Fruit fly (Drosophila melanogaster): Measurements from ENCODE around the gene CG11444.

Gene CG11444

dm6 chrX:4542353-4542752 is 11.8 kb downstream of the CG11444 start, which contains the start of gene CG3568 (continued):
- TF ChIP-seq sens (GFP tag) (peak; percentile 70), dysf (GFP tag; IDR thresholded peaks at IDR 0.05) (no peak), MBD-R2 (GFP tag; IDR thresholded peaks at IDR 0.05) (no peak), B-H2 (GFP tag; optimal IDR thresholded peaks at IDR 0.05) (no peak), CG17359 (tag; optimal IDR thresholded peaks at IDR 0.05) (no peak), vfl (GFP tag; optimal IDR thresholded peaks at IDR 0.05) (no peak), fd64A (GFP tag; optimal IDR thresholded peaks at IDR 0.05) (no peak), CG9932 (GFP tag; IDR thresholded peaks at IDR 0.05) (no peak), CG10267 (tag; optimal IDR thresholded peaks at IDR 0.05) (peak; percentile 57), ems (GFP tag; optimal IDR thresholded peaks at IDR 0.05) (no peak), Optix (GFP tag; IDR thresholded peaks at IDR 0.05) (no peak), Elba2 (GFP tag; optimal IDR thresholded peaks at IDR 0.05) (no peak), slou (GFP tag; optimal IDR thresholded peaks at IDR 0.05) (no peak)

dm6 chrX:4540430-4540932 is 13.7 kb downstream of the CG11444 start, which contains the start of the genes rb and CHOp24:
rb (minus strand) TSS chrX:4540626.
CHOp24 (plus strand) TSS chrX:4540908.
- TF ChIP-seq CG6254 (GFP tag; optimal IDR thresholded peaks at IDR 0.05) (no peak), croc (GFP tag; conservative IDR thresholded peaks at IDR 0.05) (no peak), Elba2 (GFP tag; optimal IDR thresholded peaks at IDR 0.05) (no peak), stc (GFP tag; IDR thresholded peaks at IDR 0.05) (no peak), CG12942 (GFP tag; optimal IDR thresholded peaks at IDR 0.05) (no peak), CG11504 (tag; optimal IDR thresholded peaks at IDR 0.05) (no peak), scrt (GFP tag; optimal IDR thresholded peaks at IDR 0.05) (no peak), Med (GFP tag) (peak; percentile 86), Opbp (GFP tag; IDR thresholded peaks at IDR 0.05; ENCODE audit: partially characterized antibody) (peak; percentile 90), CG3281 (GFP tag; optimal IDR thresholded peaks at IDR 0.05) (no peak), CG12219 (GFP tag; optimal IDR thresholded peaks at IDR 0.05) (no peak), CG2875 (GFP tag; optimal IDR thresholded peaks at IDR 0.05) (no peak), caup (GFP tag; optimal IDR thresholded peaks at IDR 0.05; ENCODE audit: severe bottlenecking) (no peak), rib (GFP tag; IDR thresholded peaks at IDR 0.05) (no peak), Sox102F (GFP tag; optimal IDR thresholded peaks at IDR 0.05) (no peak), crp (GFP tag; optimal IDR thresholded peaks at IDR 0.05) (peak in 1 of 2 experiments; percentile 23), CG43689 (GFP tag; IDR thresholded peaks at IDR 0.05) (no peak), Hand (GFP tag; optimal IDR thresholded peaks at IDR 0.05) (no peak), Dad (GFP tag; optimal IDR thresholded peaks at IDR 0.05) (no peak), CG12744 (GFP tag; optimal IDR thresholded peaks at IDR 0.05) (no peak), Oli (tag; optimal IDR thresholded peaks at IDR 0.05) (no peak), Dref (GFP tag; IDR thresholded peaks at IDR 0.05) (peak; percentile 83), pnt (GFP tag; optimal IDR thresholded peaks at IDR 0.05) (peak; percentile 31), CG9609 (GFP tag; optimal IDR thresholded peaks at IDR 0.05) (no peak), CG11456 (GFP tag; IDR thresholded peaks at IDR 0.05) (no peak), Neu2 (GFP tag; optimal IDR thresholded peaks at IDR 0.05; ENCODE audit: borderline replicate concordance) (no peak), CG8765 (GFP tag; IDR thresholded peaks at IDR 0.05) (no peak), CG4424 (GFP tag; optimal IDR thresholded peaks at IDR 0.05) (no peak), Hr3 (GFP tag; optimal IDR thresholded peaks at IDR 0.05) (no peak), MBD-R2 (GFP tag; IDR thresholded peaks at IDR 0.05) (peak; percentile 59), CG18262 (tag; optimal IDR thresholded peaks at IDR 0.05) (peak; percentile 14), CG10267 (tag; optimal IDR thresholded peaks at IDR 0.05) (peak; percentile 51), CG17612 (GFP tag; IDR thresholded peaks at IDR 0.05) (no peak), stwl (tag; optimal IDR thresholded peaks at IDR 0.05) (peak; percentile 64), Mrtf (GFP tag; IDR thresholded peaks at IDR 0.05) (no peak), CG34422 (GFP tag; IDR thresholded peaks at IDR 0.05) (no peak), Aef1 (GFP tag; IDR thresholded peaks at IDR 0.05) (no peak), Hr78 (GFP tag; optimal IDR thresholded peaks at IDR 0.05) (no peak), lab (GFP tag; optimal IDR thresholded peaks at IDR 0.05) (no peak), shn (GFP tag; optimal IDR thresholded peaks at IDR 0.05) (no peak)

Measured in whole organism, embryonic.